Fruit fly (Drosophila melanogaster) whole organism, embryonic: ENCODE data around the gene CG14339.

Experiments
- Bteb2 ChIP-seq: fragments of 200-800 bp; sonication (Bioruptor generic); optimal IDR thresholded peaks from 2 replicates; lab custom pipeline; 2016; ENCODE audit warnings: missing biosample characterization, missing genetic modification characterization
- CG1024 ChIP-seq: fragments of 200-800 bp; sonication (Bioruptor generic); IDR thresholded peaks from 2 replicates; pipeline ENCODE4 v1.3.6; 2022; ENCODE audit warnings: missing biosample characterization, missing genetic modification characterization
- CG10543 ChIP-seq: fragments of 200-800 bp; sonication (Bioruptor generic); optimal IDR thresholded peaks from 3 replicates; lab custom pipeline; 2017; ENCODE audit warnings: missing biosample characterization, mild to moderate bottlenecking, missing genetic modification characterization, moderate library complexity
- CG11398 ChIP-seq: fragments of 200-800 bp; sonication (Bioruptor generic); optimal IDR thresholded peaks from 2 replicates; lab custom pipeline; 2016; ENCODE audit warnings: missing biosample characterization, missing genetic modification characterization
- CG11723 ChIP-seq: fragments of 200-800 bp; sonication (Bioruptor generic); optimal IDR thresholded peaks from 2 replicates; lab custom pipeline; 2017; ENCODE audit warnings: missing biosample characterization, mild to moderate bottlenecking, missing genetic modification characterization
- CG12104 ChIP-seq: fragments of 200-800 bp; sonication (Bioruptor generic); optimal IDR thresholded peaks from 3 replicates; lab custom pipeline; 2016; ENCODE audit warnings: missing biosample characterization, missing genetic modification characterization
- CG12659 ChIP-seq: fragments of 200-800 bp; sonication (Bioruptor generic); optimal IDR thresholded peaks from 3 replicates; lab custom pipeline; 2017; ENCODE audit warnings: mild to moderate bottlenecking, missing biosample characterization, missing genetic modification reagents, missing genetic modification characterization
- CG14965 ChIP-seq: fragments of 200-800 bp; sonication (Bioruptor generic); optimal IDR thresholded peaks from 2 replicates; lab custom pipeline; 2016; ENCODE audit warnings: missing biosample characterization, missing genetic modification characterization, borderline replicate concordance
- CG15269 ChIP-seq: fragments of 200-800 bp; sonication (Bioruptor generic); optimal IDR thresholded peaks from 2 replicates; lab custom pipeline; 2018; ENCODE audit warnings: missing biosample characterization, mild to moderate bottlenecking, missing genetic modification characterization, moderate library complexity
- CG1529 ChIP-seq: fragments of 200-800 bp; sonication (Bioruptor generic); optimal IDR thresholded peaks from 3 replicates; lab custom pipeline; 2018; ENCODE audit warnings: missing biosample characterization, missing genetic modification characterization
- CG2678 ChIP-seq: fragments of 200-800 bp; sonication (Bioruptor generic); optimal IDR thresholded peaks from 3 replicates; lab custom pipeline; 2019; ENCODE audit warnings: missing biosample characterization, mild to moderate bottlenecking, missing genetic modification characterization, moderate library complexity
- CG2712 ChIP-seq: fragments of 200-800 bp; optimal IDR thresholded peaks from 3 replicates; lab custom pipeline; 2019; ENCODE audit warnings: missing biosample characterization, mild to moderate bottlenecking, missing genetic modification characterization, moderate library complexity
- CG31441 ChIP-seq: fragments of 200-800 bp; sonication (Bioruptor generic); IDR thresholded peaks from 2 replicates; pipeline ENCODE4 v1.3.6; 2022; ENCODE audit warnings: missing biosample characterization, missing genetic modification characterization
- CG3281 ChIP-seq: fragments of 200-800 bp; sonication (Bioruptor generic); optimal IDR thresholded peaks from 3 replicates; lab custom pipeline; 2017; ENCODE audit warnings: missing biosample characterization, mild to moderate bottlenecking, missing genetic modification characterization
- CG43689 ChIP-seq: fragments of 200-800 bp; sonication (Bioruptor generic); IDR thresholded peaks from 2 replicates; pipeline ENCODE4 v1.3.6; 2022; ENCODE audit warnings: missing biosample characterization, missing genetic modification characterization
- CG4424 ChIP-seq: fragments of 200-800 bp; sonication (Bioruptor generic); optimal IDR thresholded peaks from 3 replicates; lab custom pipeline; 2016; ENCODE audit warnings: missing biosample characterization, missing genetic modification characterization
- CG4730 ChIP-seq: fragments of 200-800 bp; sonication (Bioruptor generic); IDR thresholded peaks from 2 replicates; pipeline ENCODE4 v1.3.6; 2022; ENCODE audit warnings: missing biosample characterization, missing genetic modification characterization
- CG7839 ChIP-seq: fragments of 200-800 bp; sonication (Bioruptor generic); optimal IDR thresholded peaks from 3 replicates; lab custom pipeline; 2018; ENCODE audit warnings: missing biosample characterization, mild to moderate bottlenecking, missing genetic modification characterization, moderate library complexity
- CG8924 ChIP-seq: fragments of 200-800 bp; optimal IDR thresholded peaks from 3 replicates; lab custom pipeline; 2019; ENCODE audit warnings: missing biosample characterization, mild to moderate bottlenecking, missing genetic modification characterization, moderate library complexity
- CG9817 ChIP-seq: fragments of 200-800 bp; sonication (Bioruptor generic); optimal IDR thresholded peaks from 2 replicates; lab custom pipeline; 2018; ENCODE audit warnings: missing biosample characterization, mild to moderate bottlenecking, missing genetic modification characterization, moderate library complexity
- CG9876 ChIP-seq: fragments of 200-800 bp; sonication (Bioruptor generic); optimal IDR thresholded peaks from 2 replicates; lab custom pipeline; 2016; ENCODE audit warnings: missing biosample characterization, missing genetic modification characterization
- CG9932 ChIP-seq: fragments of 200-800 bp; sonication (Bioruptor generic); IDR thresholded peaks from 2 replicates; pipeline ENCODE4 v1.3.6; 2022; ENCODE audit warnings: missing biosample characterization, missing genetic modification characterization
- CoRest ChIP-seq: fragments of 200-800 bp; sonication (Bioruptor generic); optimal IDR thresholded peaks from 3 replicates; lab custom pipeline; 2018; ENCODE audit warnings: missing biosample characterization, mild to moderate bottlenecking, missing genetic modification characterization, moderate library complexity
- D ChIP-seq, 2 experiments: fragments of 200-800 bp in 1 of 2; fragments of >200 bp in 1 of 2; sonication (Bioruptor generic) in 1 of 2; optimal IDR thresholded peaks; 2 replicates in 1 of 2; 3 replicates in 1 of 2; lab custom pipeline; 2017; ENCODE audit warnings: mild to moderate bottlenecking in 1 of 2, missing biosample characterization in 1 of 2, missing genetic modification characterization in 1 of 2, missing genetic modification reagents in 1 of 2
- Deaf1 ChIP-seq: fragments of 200-800 bp; optimal IDR thresholded peaks from 3 replicates; lab custom pipeline; 2019; ENCODE audit warnings: missing biosample characterization, mild to moderate bottlenecking, missing genetic modification characterization, moderate library complexity
- E2f1 ChIP-seq: fragments of 200-800 bp; sonication (Bioruptor generic); IDR thresholded peaks from 2 replicates; pipeline ENCODE4 v1.3.6; 2022; ENCODE audit warnings: missing biosample characterization, missing genetic modification characterization
- Ets97D ChIP-seq: fragments of 200-800 bp; sonication (Bioruptor generic); optimal IDR thresholded peaks from 3 replicates; lab custom pipeline; 2016; ENCODE audit warnings: missing biosample characterization, missing genetic modification characterization
- HLH3B ChIP-seq: fragments of 200-800 bp; sonication (Bioruptor generic); IDR thresholded peaks from 2 replicates; pipeline ENCODE4 v1.3.6; 2022; ENCODE audit warnings: missing biosample characterization, missing genetic modification characterization
- Hr78 ChIP-seq, 2 experiments: fragments of 200-800 bp in 1 of 2; fragments of >200 bp in 1 of 2; sonication (Bioruptor generic) in 1 of 2; optimal IDR thresholded peaks; 2 replicates each; lab custom pipeline; 2017 to 2019; ENCODE audit warnings: missing biosample characterization in 2 of 2, missing genetic modification characterization in 2 of 2, mild to moderate bottlenecking in 1 of 2, moderate library complexity in 1 of 2
- Scr ChIP-seq: fragments of 200-800 bp; sonication (Bioruptor generic); IDR thresholded peaks from 2 replicates; pipeline ENCODE4 v1.3.6; 2022; ENCODE audit warnings: missing biosample characterization, missing genetic modification characterization; ENCODE audit not compliant: partially characterized antibody
- ab ChIP-seq: fragments of 200-800 bp; sonication (Bioruptor generic); optimal IDR thresholded peaks from 2 replicates; lab custom pipeline; 2016; ENCODE audit warnings: missing biosample characterization, missing genetic modification characterization
- az2 ChIP-seq: fragments of 200-800 bp; sonication (Bioruptor generic); optimal IDR thresholded peaks from 3 replicates; lab custom pipeline; 2016; ENCODE audit warnings: missing biosample characterization, missing genetic modification characterization
- bsh ChIP-seq, 2 experiments: fragments of 200-800 bp; sonication (Bioruptor generic); optimal IDR thresholded peaks; 2 replicates each; lab custom pipeline; 2017 to 2018; ENCODE audit warnings: mild to moderate bottlenecking in 2 of 2, missing biosample characterization in 2 of 2, missing genetic modification characterization in 2 of 2, moderate library complexity in 1 of 2
- da ChIP-seq: fragments of 200-800 bp; sonication (Bioruptor generic); optimal IDR thresholded peaks from 2 replicates; lab custom pipeline; 2016; ENCODE audit warnings: missing biosample characterization, missing genetic modification characterization
- disco-r ChIP-seq: fragments of 200-800 bp; sonication (Bioruptor generic); optimal IDR thresholded peaks from 2 replicates; lab custom pipeline; 2016; ENCODE audit warnings: missing biosample characterization, missing genetic modification characterization
- dmrt99B ChIP-seq: fragments of 200-800 bp; sonication (Bioruptor generic); optimal IDR thresholded peaks from 2 replicates; lab custom pipeline; 2018; ENCODE audit warnings: missing biosample characterization, mild to moderate bottlenecking, missing genetic modification characterization, moderate library complexity
- gem ChIP-seq: fragments of 200-800 bp; sonication (Bioruptor generic); optimal IDR thresholded peaks from 2 replicates; lab custom pipeline; 2019; ENCODE audit warnings: missing biosample characterization, mild to moderate bottlenecking, missing genetic modification characterization, moderate library complexity
- grau ChIP-seq: fragments of 200-800 bp; optimal IDR thresholded peaks from 3 replicates; lab custom pipeline; 2019; ENCODE audit warnings: missing biosample characterization, mild to moderate bottlenecking, missing genetic modification characterization, moderate library complexity
- gro ChIP-seq: fragments of 200-800 bp; sonication (Bioruptor generic); optimal IDR thresholded peaks from 2 replicates; lab custom pipeline; 2016; ENCODE audit warnings: missing biosample characterization, missing genetic modification characterization
- hbn ChIP-seq: fragments of 200-800 bp; sonication (Bioruptor generic); IDR thresholded peaks from 2 replicates; pipeline ENCODE4 v1.3.6; 2022; ENCODE audit warnings: missing biosample characterization, missing genetic modification characterization; ENCODE audit not compliant: partially characterized antibody
- org-1 ChIP-seq: fragments of 200-800 bp; sonication (Bioruptor generic); optimal IDR thresholded peaks from 2 replicates; lab custom pipeline; 2017; ENCODE audit warnings: missing biosample characterization, missing genetic modification characterization
- phol ChIP-seq: fragments of 200-800 bp; sonication (Bioruptor generic); optimal IDR thresholded peaks from 3 replicates; lab custom pipeline; 2018; ENCODE audit warnings: missing biosample characterization, mild to moderate bottlenecking, missing genetic modification characterization, moderate library complexity
- row ChIP-seq: fragments of 200-800 bp; sonication (Bioruptor generic); IDR thresholded peaks from 3 replicates; pipeline ENCODE4 v1.3.6; 2022; ENCODE audit warnings: missing biosample characterization, missing genetic modification characterization
- schlank ChIP-seq: fragments of 200-800 bp; sonication (Bioruptor generic); optimal IDR thresholded peaks from 2 replicates; lab custom pipeline; 2018; ENCODE audit warnings: missing biosample characterization, mild to moderate bottlenecking, missing genetic modification characterization
- slp2 ChIP-seq: fragments of 200-800 bp; sonication (Bioruptor generic); optimal IDR thresholded peaks from 2 replicates; lab custom pipeline; 2016; ENCODE audit warnings: missing biosample characterization, missing genetic modification characterization
- sqz ChIP-seq: fragments of 200-800 bp; sonication (Bioruptor generic); optimal IDR thresholded peaks from 3 replicates; lab custom pipeline; 2018; ENCODE audit warnings: missing biosample characterization, mild to moderate bottlenecking, missing genetic modification characterization
- twi ChIP-seq: fragments of 200-800 bp; optimal IDR thresholded peaks from 2 replicates; lab custom pipeline; 2019; ENCODE audit warnings: missing biosample characterization, mild to moderate bottlenecking, missing genetic modification characterization, moderate library complexity
- vnd ChIP-seq: fragments of 200-800 bp; sonication (Bioruptor generic); IDR thresholded peaks from 3 replicates; pipeline ENCODE4 v1.3.6; 2022; ENCODE audit warnings: missing biosample characterization, missing genetic modification characterization; ENCODE audit not compliant: partially characterized antibody
- yki ChIP-seq: fragments of >200 bp; optimal IDR thresholded peaks from 3 replicates; lab custom pipeline; 2018
- zfh2 ChIP-seq: fragments of 200-800 bp; sonication (Bioruptor generic); optimal IDR thresholded peaks from 2 replicates; lab custom pipeline; 2016; ENCODE audit warnings: missing biosample characterization, missing genetic modification characterization

Gene CG14339

DNA sequence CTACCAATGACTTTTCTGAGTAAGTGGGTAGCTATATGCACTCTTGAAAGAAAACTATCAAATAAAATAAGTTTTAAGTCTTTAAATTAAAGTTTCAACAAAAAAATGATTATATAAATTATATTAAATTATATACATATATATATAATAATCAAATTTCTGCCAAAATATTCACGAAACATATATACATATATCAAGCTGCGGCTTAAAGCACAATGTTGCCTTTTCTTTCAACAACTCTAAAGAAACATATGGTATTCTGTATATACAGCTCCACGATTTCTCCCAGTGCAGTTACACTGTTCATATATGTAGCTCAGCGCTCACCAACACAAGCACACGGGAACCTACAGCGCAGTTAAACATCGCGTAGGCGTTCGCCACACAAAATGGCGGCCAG lies 27.2 kb downstream of the CG14339 start:
- TF ChIP-seq D (optimal IDR thresholded peaks at IDR 0.05; lab: Kevin White, UChicago) (no peak), D (GFP tag; optimal IDR thresholded peaks at IDR 0.05; lab: Kevin White, UChicago) (no peak), gro (GFP tag; lab: Kevin White, UChicago) (no peak), CG15269 (tag; lab: Kevin White, UChicago) (peak; percentile 34), CG12104 (GFP tag; lab: Kevin White, UChicago) (no peak), grau (tag; lab: Kevin White, UChicago) (peak; percentile 36), slp2 (GFP tag; lab: Kevin White, UChicago) (no peak), Deaf1 (tag; lab: Kevin White, UChicago) (peak; percentile 11), CG1024 (GFP tag; lab: Robert Waterston, UW) (no peak), CG11723 (no peak), CG9932 (GFP tag; lab: Robert Waterston, UW) (peak; percentile 12; the same call in 1 of the 2 replicates), CG1529 (no peak), Scr (GFP tag; lab: Robert Waterston, UW) (no peak), CG9876 (GFP tag; lab: Kevin White, UChicago) (no peak), HLH3B (GFP tag; lab: Robert Waterston, UW) (no peak), CG2712 (tag; lab: Kevin White, UChicago) (peak; percentile 19), sqz (GFP tag; lab: Kevin White, UChicago) (no peak), az2 (peak; percentile 8), CG31441 (GFP tag; lab: Robert Waterston, UW) (0 out of 2 replicates have a peak, but pooled peaks have one; percentile 30), twi (tag; lab: Kevin White, UChicago) (no peak), CG4730 (GFP tag; lab: Robert Waterston, UW) (no peak), CG11398 (GFP tag; lab: Kevin White, UChicago) (no peak), CG14965 (GFP tag; lab: Kevin White, UChicago) (no peak), phol (peak; percentile 5), org-1 (GFP tag; lab: Kevin White, UChicago) (no peak), hbn (GFP tag; lab: Robert Waterston, UW) (no peak), CG4424 (GFP tag; lab: Kevin White, UChicago) (no peak), bsh (GFP tag; optimal IDR thresholded peaks at IDR 0.05; lab: Kevin White, UChicago) (no peak), CG8924 (peak; percentile 44), Hr78 (GFP tag; optimal IDR thresholded peaks at IDR 0.05; lab: Kevin White, UChicago) (no peak), zfh2 (GFP tag; lab: Kevin White, UChicago) (no peak), CG7839 (peak; percentile 19), ab (GFP tag; lab: Kevin White, UChicago) (no peak), Ets97D (GFP tag; lab: Kevin White, UChicago) (no peak), CG10543 (no peak), Bteb2 (no peak), da (GFP tag; lab: Kevin White, UChicago) (no peak), gem (tag; lab: Kevin White, UChicago) (peak; percentile 65), E2f1 (GFP tag; lab: Robert Waterston, UW) (no peak), schlank (no peak), CG12659 (GFP tag; lab: Kevin White, UChicago) (peak; percentile 16), CG43689 (GFP tag; lab: Robert Waterston, UW) (no peak), CoRest (peak; percentile 15), CG3281 (peak; percentile 47), vnd (GFP tag; lab: Robert Waterston, UW) (no peak), dmrt99B (peak; percentile 17), CG2678 (tag; lab: Kevin White, UChicago) (peak; percentile 60), CG9817 (tag; lab: Kevin White, UChicago) (no peak), row (0 out of 3 replicates have a peak, but pooled peaks have one; percentile 33), yki (lab: Kevin White, UChicago) (no peak), disco-r (GFP tag; lab: Kevin White, UChicago) (no peak)
